Fruit fly (Drosophila melanogaster): ENCODE data around the gene Hsp67Bc.

Gene Hsp67Bc

DNA sequence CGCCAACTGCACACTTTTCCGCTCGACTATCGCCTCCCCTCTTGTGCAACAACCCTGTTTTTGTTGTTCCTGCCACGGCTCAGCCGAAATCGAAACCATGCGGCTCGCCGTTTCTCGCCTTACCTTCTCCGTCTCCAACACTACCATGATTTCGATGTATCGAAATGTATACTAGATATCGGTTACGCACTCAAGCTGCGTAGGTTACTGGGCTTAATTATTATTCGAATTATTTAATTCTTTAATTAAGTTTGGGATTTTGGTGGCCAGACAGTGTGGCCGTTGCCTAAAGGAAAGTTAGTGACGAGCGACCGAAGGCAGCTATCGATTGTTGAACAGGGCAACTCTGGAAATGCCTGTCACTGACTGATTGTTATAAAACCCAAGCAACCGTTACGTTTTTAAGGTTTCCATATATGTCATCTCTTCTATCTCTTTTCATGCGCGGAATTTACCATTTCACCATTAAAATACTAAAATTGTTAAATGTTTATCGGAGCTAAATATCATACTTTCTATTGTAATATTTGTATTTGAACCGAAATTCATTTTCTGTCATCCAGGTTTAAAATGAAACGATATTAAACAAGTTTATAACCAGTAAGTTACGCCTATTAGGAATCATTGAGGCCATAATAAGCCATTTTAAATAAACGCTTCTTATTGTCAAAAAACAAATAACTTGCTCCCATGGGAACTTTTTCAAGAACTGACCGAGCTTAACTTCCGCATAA is 30.0 kb upstream of the Hsp67Bc start, which contains the start of gene eIF4E1 (continued):
- TF ChIP-seq bigmax (GFP tag; optimal IDR thresholded peaks at IDR 0.05) (peak; percentile 14), Dp (GFP tag; optimal IDR thresholded peaks at IDR 0.05) (peak; percentile 54), CG3407 (GFP tag; optimal IDR thresholded peaks at IDR 0.05) (no peak), tup (GFP tag; optimal IDR thresholded peaks at IDR 0.05) (no peak), Vsx1 (GFP tag; optimal IDR thresholded peaks at IDR 0.05) (no peak), ac (GFP tag; optimal IDR thresholded peaks at IDR 0.05) (no peak), CG11723 (GFP tag; optimal IDR thresholded peaks at IDR 0.05) (no peak), oc (tag; optimal IDR thresholded peaks at IDR 0.05) (no peak), CG13894 (tag; optimal IDR thresholded peaks at IDR 0.05) (peak; percentile 31), CG13775 (GFP tag; optimal IDR thresholded peaks at IDR 0.05) (peak; percentile 8), cato (GFP tag; optimal IDR thresholded peaks at IDR 0.05; ENCODE audit: borderline replicate concordance) (no peak), luna (GFP tag; optimal IDR thresholded peaks at IDR 0.05) (no peak), CG10431 (GFP tag; optimal IDR thresholded peaks at IDR 0.05) (no peak), CG42726 (GFP tag; IDR thresholded peaks at IDR 0.05; ENCODE audit: partially characterized antibody) (peak; percentile 80), Gug (GFP tag; IDR thresholded peaks at IDR 0.05) (peak; percentile 33; the same call in 1 of the 4 replicates), CG11695 (GFP tag; IDR thresholded peaks at IDR 0.05) (no peak), org-1 (GFP tag; optimal IDR thresholded peaks at IDR 0.05) (no peak), lbe (GFP tag; optimal IDR thresholded peaks at IDR 0.05) (no peak), Oli (tag; optimal IDR thresholded peaks at IDR 0.05) (no peak), NFAT (GFP tag; IDR thresholded peaks at IDR 0.05) (peak; percentile 54; the same call in 1 of the 2 replicates), ara (GFP tag; IDR thresholded peaks at IDR 0.05) (no peak), Atf3 (GFP tag; optimal IDR thresholded peaks at IDR 0.05) (no peak), zfh2 (GFP tag; optimal IDR thresholded peaks at IDR 0.05) (peak; percentile 16), Dbx (GFP tag; IDR thresholded peaks at IDR 0.05) (0 out of 3 replicates have a peak, but pooled peaks have one; percentile 21), CG15269 (tag; optimal IDR thresholded peaks at IDR 0.05) (no peak), stc (GFP tag; IDR thresholded peaks at IDR 0.05) (peak; percentile 4; the same call in 1 of the 2 replicates), CG7556 (GFP tag; optimal IDR thresholded peaks at IDR 0.05) (no peak), Bteb2 (GFP tag; optimal IDR thresholded peaks at IDR 0.05) (no peak), CG34224 (GFP tag; IDR thresholded peaks at IDR 0.05; ENCODE audit: partially characterized antibody) (peak; percentile 58), gem (tag; optimal IDR thresholded peaks at IDR 0.05) (peak; percentile 5), CG33213 (GFP tag; optimal IDR thresholded peaks at IDR 0.05) (peak; percentile 75), lmd (GFP tag; IDR thresholded peaks at IDR 0.05) (no peak), MTF-1 (GFP tag; optimal IDR thresholded peaks at IDR 0.05; ENCODE audit: borderline replicate concordance) (no peak), unpg (GFP tag; optimal IDR thresholded peaks at IDR 0.05) (no peak), grn (GFP tag; optimal IDR thresholded peaks at IDR 0.05) (peak; percentile 7), CG6765 (GFP tag; optimal IDR thresholded peaks at IDR 0.05) (no peak), crp (GFP tag; optimal IDR thresholded peaks at IDR 0.05) (peak in 1 of 2 experiments; percentile 5), stwl (tag; optimal IDR thresholded peaks at IDR 0.05) (peak; percentile 93), HLHmδ (GFP tag; optimal IDR thresholded peaks at IDR 0.05) (no peak), CG2712 (tag; optimal IDR thresholded peaks at IDR 0.05) (peak; percentile 53), CG3726 (GFP tag; IDR thresholded peaks at IDR 0.05) (no peak), ftz-f1 (GFP tag; optimal IDR thresholded peaks at IDR 0.05) (peak; percentile 40), Rfx (GFP tag; IDR thresholded peaks at IDR 0.05) (peak; percentile 65), CG30403 (GFP tag; optimal IDR thresholded peaks at IDR 0.05) (peak; percentile 7), trh (GFP tag; optimal IDR thresholded peaks at IDR 0.05) (no peak), CG12104 (GFP tag; optimal IDR thresholded peaks at IDR 0.05) (no peak), Dll (GFP tag; IDR thresholded peaks at IDR 0.05; ENCODE audit: partially characterized antibody) (peak; percentile 72), ash1 (GFP tag; optimal IDR thresholded peaks at IDR 0.05) (no peak), B-H2 (GFP tag; optimal IDR thresholded peaks at IDR 0.05) (peak; percentile 2)

Data from whole organism, embryonic.